Worm (Caenorhabditis elegans): Measurements from ENCODE around the gene egg-1.

egg-1 gene

ce11 chrIII:5727827-5728226 lies at the start of gene egg-1:
Gene egg-1, plus strand, starts transcription at chrIII:5728180.
- no peak for TF ChIP-seq flt-1 (GFP tag; IDR thresholded peaks at IDR 0.05)
- TF ChIP-seq aly-1 (tag; optimal IDR thresholded peaks at IDR 0.05) = no peak
- TF ChIP-seq ceh-13 (GFP tag; optimal IDR thresholded peaks at IDR 0.05) = no peak
- TF ChIP-seq hnd-1 (tag; optimal IDR thresholded peaks at IDR 0.05) = no peak
- TF ChIP-seq pes-1 (GFP tag; IDR thresholded peaks at IDR 0.05) = no peak
- TF ChIP-seq sea-1 (GFP tag; conservative IDR thresholded peaks at IDR 0.05) = no peak
- no peak for TF ChIP-seq tbx-11 (GFP tag; IDR thresholded peaks at IDR 0.05)
- no peak for TF ChIP-seq tbx-37 (GFP tag; conservative IDR thresholded peaks at IDR 0.05)

ce11 chrIII:5678935-5679334 lies 49.0 kb upstream of the egg-1 start, which contains the start of the genes ska-3 and rps-12:
Gene ska-3, minus strand, starts transcription at chrIII:5679005.
Gene rps-12, plus strand, starts transcription at chrIII:5679298.
- TF ChIP-seq scrt-1 (GFP tag; IDR thresholded peaks at IDR 0.05) (no peak), F13C5.2 (tag; optimal IDR thresholded peaks at IDR 0.05) (peak; percentile 95), tra-4 (tag; optimal IDR thresholded peaks at IDR 0.05) (no peak), pes-1 (GFP tag; IDR thresholded peaks at IDR 0.05) (peak; percentile 72), flt-1 (GFP tag; IDR thresholded peaks at IDR 0.05) (peak; percentile 69), ceh-13 (GFP tag; optimal IDR thresholded peaks at IDR 0.05) (no peak), B0310.2 (tag; optimal IDR thresholded peaks at IDR 0.05) (peak; percentile 15), sea-1 (GFP tag; conservative IDR thresholded peaks at IDR 0.05) (no peak; the same call in 1 of the 2 replicates), hnd-1 (tag; optimal IDR thresholded peaks at IDR 0.05) (peak; percentile 8), tbx-37 (GFP tag; conservative IDR thresholded peaks at IDR 0.05) (peak; percentile 49; the same call in 1 of the 2 replicates), hmg-4 (GFP tag; optimal IDR thresholded peaks at IDR 0.05) (peak; percentile 70), tbx-11 (GFP tag; IDR thresholded peaks at IDR 0.05) (0 out of 2 replicates have a peak, but pooled peaks have one; percentile 17)

ce11 chrIII:5680141-5680540 lies 47.8 kb upstream of the egg-1 start, which contains the start of gene pst-2:
Gene pst-2, plus strand, starts transcription at chrIII:5680433.
- no peak for TF ChIP-seq hmg-4 (GFP tag; optimal IDR thresholded peaks at IDR 0.05)
- TF ChIP-seq ceh-36 (tag; optimal IDR thresholded peaks at IDR 0.05) = no peak
- no peak for TF ChIP-seq aly-1 (tag; optimal IDR thresholded peaks at IDR 0.05)
- TF ChIP-seq ama-1 (optimal IDR thresholded peaks at IDR 0.05) = no peak

- TF ChIP-seq tbx-37 (GFP tag; conservative IDR thresholded peaks at IDR 0.05) (no peak), pes-1 (GFP tag; IDR thresholded peaks at IDR 0.05) (no peak), scrt-1 (GFP tag; IDR thresholded peaks at IDR 0.05) (no peak), tbx-11 (GFP tag; IDR thresholded peaks at IDR 0.05) (no peak), ceh-36 (tag; optimal IDR thresholded peaks at IDR 0.05) (no peak), flt-1 (GFP tag; IDR thresholded peaks at IDR 0.05) (no peak), F13C5.2 (tag; optimal IDR thresholded peaks at IDR 0.05) (no peak), ama-1 (optimal IDR thresholded peaks at IDR 0.05) (no peak), sea-1 (GFP tag; conservative IDR thresholded peaks at IDR 0.05) (no peak), ceh-13 (GFP tag; optimal IDR thresholded peaks at IDR 0.05) (no peak), ets-7 (tag; optimal IDR thresholded peaks at IDR 0.05) (no peak), hmbx-1 (tag; optimal IDR thresholded peaks at IDR 0.05) (no peak), hnd-1 (tag; optimal IDR thresholded peaks at IDR 0.05) (no peak), aly-1 (tag; optimal IDR thresholded peaks at IDR 0.05) (no peak), B0310.2 (tag; optimal IDR thresholded peaks at IDR 0.05) (no peak), tra-4 (tag; optimal IDR thresholded peaks at IDR 0.05) (no peak), hmg-4 (GFP tag; optimal IDR thresholded peaks at IDR 0.05) (no peak)
Measured at ce11 chrIII:5683998-5684397, 44.0 kb upstream of the egg-1 start, which contains the start of gene rcan-1. Gene rcan-1, minus strand, starts transcription at chrIII:5684098.

- TF ChIP-seq tra-4 (tag; optimal IDR thresholded peaks at IDR 0.05) = no peak
- TF ChIP-seq hmbx-1 (tag; optimal IDR thresholded peaks at IDR 0.05) = no peak
- peak; percentile 1 for TF ChIP-seq hmg-4 (GFP tag; optimal IDR thresholded peaks at IDR 0.05)
Measured at ce11 chrIII:5688246-5688645, 39.7 kb upstream of the egg-1 start.

- TF ChIP-seq hmg-4 (GFP tag; optimal IDR thresholded peaks at IDR 0.05) (no peak), ets-7 (tag; optimal IDR thresholded peaks at IDR 0.05) (no peak), ceh-13 (GFP tag; optimal IDR thresholded peaks at IDR 0.05) (no peak), tra-4 (tag; optimal IDR thresholded peaks at IDR 0.05) (no peak), hmbx-1 (tag; optimal IDR thresholded peaks at IDR 0.05) (no peak), B0310.2 (tag; optimal IDR thresholded peaks at IDR 0.05) (no peak), hnd-1 (tag; optimal IDR thresholded peaks at IDR 0.05) (no peak), aly-1 (tag; optimal IDR thresholded peaks at IDR 0.05) (no peak), ceh-36 (tag; optimal IDR thresholded peaks at IDR 0.05) (no peak), F13C5.2 (tag; optimal IDR thresholded peaks at IDR 0.05) (no peak), scrt-1 (GFP tag; IDR thresholded peaks at IDR 0.05) (no peak), pes-1 (GFP tag; IDR thresholded peaks at IDR 0.05) (no peak), sea-1 (GFP tag; conservative IDR thresholded peaks at IDR 0.05) (no peak), flt-1 (GFP tag; IDR thresholded peaks at IDR 0.05) (no peak), ama-1 (optimal IDR thresholded peaks at IDR 0.05) (no peak), tbx-11 (GFP tag; IDR thresholded peaks at IDR 0.05) (no peak), tbx-37 (GFP tag; conservative IDR thresholded peaks at IDR 0.05) (no peak)
Measured at ce11 chrIII:5691826-5692225, 36.2 kb upstream of the egg-1 start.

ce11 chrIII:5692690-5693089 lies 35.3 kb upstream of the egg-1 start, which contains the start of the genes abi-1 and arle-14:
Gene abi-1, minus strand, starts transcription at chrIII:5692740.
Gene arle-14, plus strand, starts transcription at chrIII:5692906.
- TF ChIP-seq tra-4 (tag; optimal IDR thresholded peaks at IDR 0.05) (no peak), ets-7 (tag; optimal IDR thresholded peaks at IDR 0.05) (no peak), F13C5.2 (tag; optimal IDR thresholded peaks at IDR 0.05) (peak; percentile 61)

ce11 chrIII:5693736-5694135 lies 34.2 kb upstream of the egg-1 start, which contains the start of gene B0336.13:
Gene B0336.13, plus strand, starts transcription at chrIII:5694036.
- no peak for TF ChIP-seq tbx-37 (GFP tag; conservative IDR thresholded peaks at IDR 0.05)
- TF ChIP-seq ceh-36 (tag; optimal IDR thresholded peaks at IDR 0.05) = peak; percentile 22
- no peak for TF ChIP-seq tbx-11 (GFP tag; IDR thresholded peaks at IDR 0.05)
- TF ChIP-seq ceh-13 (GFP tag; optimal IDR thresholded peaks at IDR 0.05) = no peak
- TF ChIP-seq hnd-1 (tag; optimal IDR thresholded peaks at IDR 0.05) = no peak
- no peak for TF ChIP-seq hmbx-1 (tag; optimal IDR thresholded peaks at IDR 0.05)
- TF ChIP-seq hmg-4 (GFP tag; optimal IDR thresholded peaks at IDR 0.05) = no peak

Measured in whole organism, early embryonic.